Fruit fly (Drosophila melanogaster): ENCODE measurements around the gene slgA.

The slgA gene

DNA sequence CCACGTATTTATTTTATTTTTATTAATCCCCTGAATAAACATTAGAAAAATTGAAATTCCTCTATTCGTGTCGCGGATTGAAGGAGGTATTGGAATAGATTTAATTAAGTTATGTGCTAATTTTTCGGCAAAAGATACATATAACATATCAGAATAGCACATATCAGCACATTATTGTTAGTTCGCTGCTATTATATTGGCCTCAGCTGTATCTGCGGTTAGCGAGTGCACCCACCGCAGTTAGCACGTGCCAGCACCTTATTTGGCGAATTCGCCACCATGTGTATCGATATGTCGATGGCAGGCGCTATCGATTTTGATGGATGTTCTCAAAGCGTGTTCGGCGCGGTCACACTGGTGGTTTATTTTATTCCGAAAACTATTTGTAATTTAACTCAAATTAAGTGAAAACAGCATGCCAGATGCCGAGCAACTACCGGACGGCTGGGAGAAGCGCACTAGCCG lies 28.7 kb upstream of the slgA start, which contains the start of gene dod (continued):
- TF ChIP-seq HLH54F (GFP tag; optimal IDR thresholded peaks at IDR 0.05) (peak; percentile 35), ERR (GFP tag; optimal IDR thresholded peaks at IDR 0.05) (peak; percentile 5), wdn (GFP tag; IDR thresholded peaks at IDR 0.05) (no peak), stc (GFP tag; IDR thresholded peaks at IDR 0.05) (peak; percentile 44; the same call in 1 of the 2 replicates), Drgx (GFP tag; IDR thresholded peaks at IDR 0.05) (peak; percentile 60), HLHmδ (GFP tag; optimal IDR thresholded peaks at IDR 0.05) (peak; percentile 94), tup (GFP tag; optimal IDR thresholded peaks at IDR 0.05) (no peak), Nf-YA (GFP tag; IDR thresholded peaks at IDR 0.05) (no peak), hkb (optimal IDR thresholded peaks at IDR 0.05) (no peak), hkb (GFP tag; IDR thresholded peaks at IDR 0.05) (peak; percentile 41; the same call in 1 of the 2 replicates), onecut (GFP tag; IDR thresholded peaks at IDR 0.05) (peak; percentile 87), Hr51 (GFP tag; optimal IDR thresholded peaks at IDR 0.05) (peak; percentile 38 to 57), CG17802 (tag; optimal IDR thresholded peaks at IDR 0.05) (no peak), CHES-1-like (GFP tag; optimal IDR thresholded peaks at IDR 0.05) (peak; percentile 69), CG14014 (GFP tag; IDR thresholded peaks at IDR 0.05) (peak; percentile 48; the same call in 1 of the 2 replicates), CG7372 (GFP tag; IDR thresholded peaks at IDR 0.05) (no peak), Asciz (GFP tag; optimal IDR thresholded peaks at IDR 0.05) (no peak), MTF-1 (GFP tag; optimal IDR thresholded peaks at IDR 0.05; ENCODE audit: borderline replicate concordance) (peak; percentile 17), sob (GFP tag; IDR thresholded peaks at IDR 0.05) (peak; percentile 67), fd102C (GFP tag; optimal IDR thresholded peaks at IDR 0.05) (no peak), ci (GFP tag; IDR thresholded peaks at IDR 0.05) (peak; percentile 78), Max (GFP tag; optimal IDR thresholded peaks at IDR 0.05) (peak; percentile 58), grn (GFP tag; optimal IDR thresholded peaks at IDR 0.05) (no peak), chinmo (GFP tag; IDR thresholded peaks at IDR 0.05; ENCODE audit: partially characterized antibody) (peak; percentile 73; the same call in 1 of the 4 replicates), gt (GFP tag; IDR thresholded peaks at IDR 0.05) (no peak), PHDP (tag; optimal IDR thresholded peaks at IDR 0.05) (peak; percentile 65), Aef1 (GFP tag; IDR thresholded peaks at IDR 0.05) (no peak), az2 (GFP tag; optimal IDR thresholded peaks at IDR 0.05) (peak; percentile 53), ase (GFP tag; IDR thresholded peaks at IDR 0.05) (no peak), Stat92E (GFP tag; optimal IDR thresholded peaks at IDR 0.05) (peak in 1 of 3 experiments; percentile 13), CG5180 (GFP tag; optimal IDR thresholded peaks at IDR 0.05) (no peak), peb (GFP tag; IDR thresholded peaks at IDR 0.05) (no peak), Hr3 (GFP tag; optimal IDR thresholded peaks at IDR 0.05) (peak; percentile 44), odd (GFP tag; optimal IDR thresholded peaks at IDR 0.05) (no peak), C15 (GFP tag; IDR thresholded peaks at IDR 0.05) (no peak), Rx (GFP tag; IDR thresholded peaks at IDR 0.05) (no peak), bab2 (GFP tag; optimal IDR thresholded peaks at IDR 0.05) (peak; percentile 57), BtbVII (GFP tag; optimal IDR thresholded peaks at IDR 0.05) (peak; percentile 21), CG2199 (GFP tag; IDR thresholded peaks at IDR 0.05) (peak; percentile 45; the same call in 1 of the 3 replicates), Tbp (GFP tag; optimal IDR thresholded peaks at IDR 0.05) (no peak), CG8388 (GFP tag; optimal IDR thresholded peaks at IDR 0.05) (peak; percentile 20), CG6765 (GFP tag; optimal IDR thresholded peaks at IDR 0.05) (peak; percentile 17), HHEX (GFP tag; optimal IDR thresholded peaks at IDR 0.05) (peak; percentile 13), CG4707 (GFP tag; optimal IDR thresholded peaks at IDR 0.05) (peak; percentile 2), D19B (GFP tag; optimal IDR thresholded peaks at IDR 0.05) (no peak), CG1647 (GFP tag; optimal IDR thresholded peaks at IDR 0.05) (no peak), Doc3 (GFP tag; IDR thresholded peaks at IDR 0.05; ENCODE audit: partially characterized antibody) (peak; percentile 51; the same call in 2 of the 3 replicates), lola (GFP tag; optimal IDR thresholded peaks at IDR 0.05) (peak in 1 of 3 experiments; percentile 30), CG13894 (tag; optimal IDR thresholded peaks at IDR 0.05) (peak; percentile 67), tap (tag; optimal IDR thresholded peaks at IDR 0.05) (no peak)

All from whole organism, embryonic.